Worm (Caenorhabditis elegans): ENCODE data around the gene nspa-8.

Gene nspa-8

DNA sequence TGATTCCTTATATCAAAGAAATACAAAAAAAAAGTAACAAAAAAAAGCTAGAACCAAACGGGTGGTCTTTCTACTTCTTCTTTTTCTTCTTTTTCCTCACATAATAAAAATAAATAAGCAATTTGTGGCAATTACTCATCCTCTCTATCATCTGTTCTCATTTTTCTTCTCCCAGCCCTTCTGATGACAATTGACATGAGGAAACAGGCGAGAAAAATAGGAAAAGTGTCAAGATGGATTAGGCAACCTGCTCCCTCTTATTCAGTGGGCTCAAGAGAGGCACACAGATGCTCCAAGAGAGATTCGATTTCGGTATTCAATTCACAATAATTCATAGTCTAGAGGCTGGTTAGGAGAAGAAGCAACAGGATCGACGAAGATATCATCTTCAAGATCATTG is 36.1 kb downstream of the nspa-8 start:
- peak in 1 of 2 experiments; percentile 83 for TF ChIP-seq unc-62 (GFP tag; optimal IDR thresholded peaks at IDR 0.05 in 1 of 2)
- no peak for TF ChIP-seq unc-62 (tag; optimal IDR thresholded peaks at IDR 0.05)
- TF ChIP-seq ztf-11 (tag; optimal IDR thresholded peaks at IDR 0.05) = no peak
- no peak for TF ChIP-seq pqm-1 (tag; optimal IDR thresholded peaks at IDR 0.05)

DNA sequence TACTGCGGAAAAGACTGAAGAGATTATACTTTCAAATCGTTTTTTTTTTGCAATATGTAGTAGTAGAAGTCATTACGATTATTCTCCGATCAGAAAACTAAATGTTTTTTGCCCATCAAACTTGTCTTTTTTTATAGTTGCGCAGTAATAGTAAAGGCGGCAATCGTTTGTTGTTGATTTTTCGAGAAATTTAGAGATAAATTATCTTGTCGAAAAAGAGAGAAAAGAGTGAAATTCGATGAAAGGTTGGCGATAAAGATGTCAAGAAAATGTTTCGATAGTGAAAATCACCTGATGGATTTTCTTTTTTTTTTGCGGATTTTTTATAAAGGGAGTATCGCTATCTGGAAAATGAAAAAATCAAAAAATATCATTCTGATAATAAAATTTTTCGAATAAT is 38.4 kb downstream of the nspa-8 start:
- TF ChIP-seq nhr-28 (tag; optimal IDR thresholded peaks at IDR 0.05) = peak; percentile 4
- no peak for TF ChIP-seq nhr-77 (tag; optimal IDR thresholded peaks at IDR 0.05)

DNA sequence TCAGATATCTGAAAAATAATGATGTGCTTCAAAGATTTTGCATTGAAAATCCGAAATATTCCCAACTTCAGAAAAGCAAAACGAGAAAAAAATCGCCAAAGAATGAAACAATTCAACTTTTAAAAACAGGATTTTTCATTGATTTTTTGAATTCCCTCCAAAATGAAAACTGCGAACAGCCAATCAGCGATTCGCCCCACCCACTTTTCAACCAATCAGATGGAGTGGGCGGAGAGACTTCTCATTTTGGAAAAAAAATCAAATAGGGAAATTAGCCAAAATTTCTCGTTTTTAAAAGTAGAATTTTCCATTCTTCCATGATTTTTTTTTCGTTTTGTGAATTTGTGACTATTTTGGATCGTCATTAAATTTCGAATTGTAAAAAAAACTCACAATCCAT is 42.1 kb downstream of the nspa-8 start:
- TF ChIP-seq lin-1 (GFP tag; IDR thresholded peaks at IDR 0.05) (no peak), aha-1 (tag) (peak; percentile 77)

DNA sequence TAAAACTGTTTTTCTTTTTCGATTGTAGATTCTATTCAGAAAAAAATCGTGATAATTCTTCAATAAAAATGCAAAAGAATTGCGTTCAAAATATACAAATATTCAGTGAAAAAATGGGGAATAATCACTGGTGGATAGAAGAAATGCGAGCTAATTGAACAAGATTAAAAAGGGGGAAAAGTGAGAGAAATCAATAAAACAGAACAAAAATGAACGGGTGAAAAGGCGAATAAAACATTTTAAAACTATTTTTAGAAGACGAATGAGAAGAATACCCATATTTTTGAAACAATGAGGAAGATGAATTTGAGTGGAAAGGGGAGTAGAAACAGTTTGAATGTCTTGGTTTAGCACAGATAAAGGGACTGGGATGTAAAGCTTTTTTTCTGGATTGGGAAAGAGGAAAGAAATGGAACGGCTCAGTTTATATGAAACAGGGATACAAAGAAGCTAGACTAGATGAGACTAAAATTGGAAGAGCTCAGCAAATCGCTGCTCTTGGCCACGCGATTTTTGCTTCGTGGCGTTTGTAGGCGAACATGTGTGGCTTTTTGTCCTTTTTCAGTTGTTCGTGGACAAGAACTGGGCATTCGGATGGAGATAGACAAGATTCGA is 42.6 kb downstream of the nspa-8 start, which contains the start of gene Y50E8A.12:
Y50E8A.12 (minus strand) TSS at position 51 of the 615 bp plus-strand sequence.
- no peak for TF ChIP-seq lin-29 (GFP tag; IDR thresholded peaks at IDR 0.05)
- TF ChIP-seq ztf-11 (tag; optimal IDR thresholded peaks at IDR 0.05) = no peak
- no peak for TF ChIP-seq nhr-28 (tag; optimal IDR thresholded peaks at IDR 0.05)
- peak in 1 of 2 experiments; percentile 95 for TF ChIP-seq unc-62 (GFP tag; optimal IDR thresholded peaks at IDR 0.05 in 1 of 2)
- no peak for TF ChIP-seq unc-62 (tag; optimal IDR thresholded peaks at IDR 0.05)
- TF ChIP-seq rbr-2 (tag; optimal IDR thresholded peaks at IDR 0.05) = no peak

DNA sequence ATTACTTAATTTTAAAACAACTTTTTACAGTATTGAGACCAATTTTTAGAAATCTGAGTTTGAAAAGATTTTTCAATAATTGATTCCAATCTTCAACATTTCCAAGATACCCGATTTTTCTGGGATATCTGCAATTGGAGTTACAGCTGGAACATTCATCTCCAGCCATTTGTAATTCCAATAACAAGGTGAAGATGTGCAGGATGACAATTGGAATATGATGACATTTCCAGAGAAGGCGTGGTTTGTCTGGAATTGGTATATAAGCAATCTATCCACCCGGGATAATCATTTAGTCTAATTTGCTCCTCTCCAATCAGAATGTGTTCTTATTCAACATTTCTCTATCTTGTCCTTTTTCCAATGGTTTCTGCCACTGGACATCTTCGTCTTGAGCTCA is 45.7 kb downstream of the nspa-8 start, which contains the start of gene Y50E8A.11:
Y50E8A.11 (plus strand) TSS at position 301 of the 400 bp plus-strand sequence.
- TF ChIP-seq ceh-44 (GFP tag; IDR thresholded peaks at IDR 0.05) = no peak
- no peak for TF ChIP-seq nhr-28 (tag; optimal IDR thresholded peaks at IDR 0.05)
- no peak for TF ChIP-seq nhr-41 (GFP tag; IDR thresholded peaks at IDR 0.05)
- no peak for TF ChIP-seq spr-3 (GFP tag; optimal IDR thresholded peaks at IDR 0.05)
- no peak for TF ChIP-seq pqm-1 (tag; optimal IDR thresholded peaks at IDR 0.05)
- no peak for TF ChIP-seq duxl-1 (tag; optimal IDR thresholded peaks at IDR 0.05; ENCODE audit: poor library complexity)
- TF ChIP-seq snpc-1.2 (GFP tag; IDR thresholded peaks at IDR 0.05) = no peak
- TF ChIP-seq ceh-20 (GFP tag; IDR thresholded peaks at IDR 0.05) = no peak
- no peak for TF ChIP-seq zfp-3 (GFP tag; conservative IDR thresholded peaks at IDR 0.05)
- no peak for TF ChIP-seq mdt-29 (GFP tag; IDR thresholded peaks at IDR 0.05)
- TF ChIP-seq lin-39 (tag; optimal IDR thresholded peaks at IDR 0.05) = no peak
- TF ChIP-seq F44E2.7 (GFP tag; IDR thresholded peaks at IDR 0.05) = no peak
- TF ChIP-seq hlh-30 (tag; optimal IDR thresholded peaks at IDR 0.05; ENCODE audit: insufficient read depth) = no peak

DNA sequence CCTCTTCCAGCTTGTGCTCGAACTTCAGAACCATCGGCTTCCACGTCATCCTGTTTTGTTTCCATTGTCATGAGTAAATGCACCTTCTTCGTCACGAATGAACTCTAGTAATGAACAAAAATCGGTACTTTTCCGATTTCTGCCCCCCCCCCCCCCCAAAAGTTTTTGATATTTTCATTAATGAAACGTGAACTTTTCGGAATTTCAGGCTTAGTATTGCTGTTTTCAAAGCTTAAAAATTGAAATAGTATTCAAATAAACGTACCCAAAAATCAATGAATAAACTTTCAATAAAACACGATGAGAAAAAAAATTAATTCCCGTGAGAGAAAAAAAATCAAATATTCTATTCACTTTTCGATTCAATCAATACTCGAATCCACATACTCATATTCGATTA is 47.2 kb downstream of the nspa-8 start, which contains the start of the genes scrm-7 and Y50E8A.10:
scrm-7 (minus strand) TSS at position 101 of the 400 bp plus-strand sequence.
Y50E8A.10 (plus strand) TSS at position 353 of the 400 bp plus-strand sequence.
- no peak for TF ChIP-seq snpc-1.2 (GFP tag; IDR thresholded peaks at IDR 0.05)
- TF ChIP-seq tag-97 (GFP tag; IDR thresholded peaks at IDR 0.05) = no peak
- no peak for TF ChIP-seq mep-1 (tag; optimal IDR thresholded peaks at IDR 0.05)
